Fruit fly (Drosophila melanogaster) whole organism, embryonic: ENCODE results near the gene Lrpprc2.

Source experiments
- Bgb ChIP-seq: fragments of 200-800 bp; sonication (Bioruptor generic); IDR thresholded peaks from 2 replicates; pipeline ENCODE4 v1.3.6; 2022; ENCODE audit warnings: missing biosample characterization, missing genetic modification characterization; ENCODE audit not compliant: partially characterized antibody
- CG10209 ChIP-seq: fragments of 200-800 bp; sonication (Bioruptor generic); optimal IDR thresholded peaks from 3 replicates; lab custom pipeline; 2017; ENCODE audit warnings: missing biosample characterization, mild to moderate bottlenecking, missing genetic modification characterization, missing genetic modification reagents
- CG12391 ChIP-seq: fragments of 200-800 bp; sonication (Bioruptor generic); optimal IDR thresholded peaks from 3 replicates; lab custom pipeline; 2018; ENCODE audit warnings: missing biosample characterization, mild to moderate bottlenecking, missing genetic modification characterization, moderate library complexity
- CG14441 ChIP-seq: fragments of 200-800 bp; sonication (Bioruptor generic); IDR thresholded peaks from 2 replicates; pipeline ENCODE4 v1.3.6; 2022; ENCODE audit warnings: missing biosample characterization, missing genetic modification characterization
- CG14667 ChIP-seq: fragments of 200-800 bp; sonication (Bioruptor generic); IDR thresholded peaks from 2 replicates; pipeline ENCODE4 v1.3.6; 2022; ENCODE audit warnings: missing biosample characterization, missing genetic modification characterization
- CG14965 ChIP-seq: fragments of 200-800 bp; sonication (Bioruptor generic); optimal IDR thresholded peaks from 2 replicates; lab custom pipeline; 2016; ENCODE audit warnings: missing biosample characterization, missing genetic modification characterization, borderline replicate concordance
- CG1529 ChIP-seq: fragments of 200-800 bp; sonication (Bioruptor generic); optimal IDR thresholded peaks from 3 replicates; lab custom pipeline; 2018; ENCODE audit warnings: missing biosample characterization, missing genetic modification characterization
- CG17361 ChIP-seq: fragments of 200-800 bp; sonication (Bioruptor generic); IDR thresholded peaks from 3 replicates; pipeline ENCODE4 v1.3.6; 2022; ENCODE audit warnings: missing biosample characterization, missing genetic modification characterization
- CG17829 ChIP-seq: fragments of 200-800 bp; optimal IDR thresholded peaks from 2 replicates; lab custom pipeline; 2019; ENCODE audit warnings: missing biosample characterization, mild to moderate bottlenecking, missing genetic modification characterization, moderate library complexity
- CG3163 ChIP-seq: fragments of 200-800 bp; sonication (Bioruptor generic); optimal IDR thresholded peaks from 3 replicates; lab custom pipeline; 2016; ENCODE audit warnings: missing biosample characterization, missing genetic modification characterization
- CG34376 ChIP-seq: fragments of 200-800 bp; sonication (Bioruptor generic); optimal IDR thresholded peaks from 2 replicates; lab custom pipeline; 2018; ENCODE audit warnings: missing biosample characterization, mild to moderate bottlenecking, missing genetic modification characterization
- CG34422 ChIP-seq: fragments of 200-800 bp; sonication (Bioruptor generic); IDR thresholded peaks from 3 replicates; pipeline ENCODE4 v1.3.6; 2022; ENCODE audit warnings: missing biosample characterization, missing genetic modification characterization
- CG4424 ChIP-seq: fragments of 200-800 bp; sonication (Bioruptor generic); optimal IDR thresholded peaks from 3 replicates; lab custom pipeline; 2016; ENCODE audit warnings: missing biosample characterization, missing genetic modification characterization
- CG5953 ChIP-seq: fragments of 200-800 bp; sonication (Bioruptor generic); IDR thresholded peaks from 2 replicates; pipeline ENCODE4 v1.3.6; 2022; ENCODE audit warnings: missing biosample characterization, missing genetic modification characterization
- CG7786 ChIP-seq: fragments of 200-800 bp; sonication (Bioruptor generic); optimal IDR thresholded peaks from 2 replicates; lab custom pipeline; 2016; ENCODE audit warnings: missing biosample characterization, missing genetic modification characterization
- CG7987 ChIP-seq: fragments of 200-800 bp; sonication (Bioruptor generic); optimal IDR thresholded peaks from 2 replicates; lab custom pipeline; 2018; ENCODE audit warnings: missing biosample characterization, mild to moderate bottlenecking, missing genetic modification characterization, moderate library complexity
- CG9727 ChIP-seq: fragments of 200-800 bp; sonication (Bioruptor generic); optimal IDR thresholded peaks from 3 replicates; lab custom pipeline; 2017; ENCODE audit warnings: missing biosample characterization, mild to moderate bottlenecking, missing genetic modification characterization
- Dip2 ChIP-seq: fragments of 200-800 bp; sonication (Bioruptor generic); IDR thresholded peaks from 2 replicates; pipeline ENCODE4 v1.3.6; 2022; ENCODE audit warnings: missing biosample characterization, missing genetic modification characterization
- Doc2 ChIP-seq: fragments of 200-800 bp; sonication (Bioruptor generic); IDR thresholded peaks from 2 replicates; pipeline ENCODE4 v1.3.6; 2022; ENCODE audit warnings: missing biosample characterization, missing genetic modification characterization
- Dp ChIP-seq: fragments of 200-800 bp; sonication (Bioruptor generic); optimal IDR thresholded peaks from 2 replicates; lab custom pipeline; 2018; ENCODE audit warnings: missing biosample characterization, mild to moderate bottlenecking, missing genetic modification characterization, moderate library complexity
- E2f2 ChIP-seq: fragments of 200-800 bp; sonication (Bioruptor generic); IDR thresholded peaks from 2 replicates; pipeline ENCODE4 v1.3.6; 2022; ENCODE audit warnings: missing biosample characterization, missing genetic modification characterization
- HHEX ChIP-seq: fragments of 200-800 bp; sonication (Bioruptor generic); optimal IDR thresholded peaks from 3 replicates; lab custom pipeline; 2017; ENCODE audit warnings: missing biosample characterization, mild to moderate bottlenecking, missing genetic modification characterization, missing genetic modification reagents
- HLH3B ChIP-seq: fragments of 200-800 bp; sonication (Bioruptor generic); IDR thresholded peaks from 2 replicates; pipeline ENCODE4 v1.3.6; 2022; ENCODE audit warnings: missing biosample characterization, missing genetic modification characterization
- HLH4C ChIP-seq: fragments of 200-800 bp; sonication (Bioruptor generic); IDR thresholded peaks from 3 replicates; pipeline ENCODE4 v1.3.6; 2022; ENCODE audit warnings: missing biosample characterization, missing genetic modification characterization; ENCODE audit not compliant: partially characterized antibody
- HmgZ ChIP-seq: fragments of 200-800 bp; sonication (Bioruptor generic); optimal IDR thresholded peaks from 2 replicates; lab custom pipeline; 2018; ENCODE audit warnings: missing biosample characterization, mild to moderate bottlenecking, missing genetic modification characterization
- Hr3 ChIP-seq: fragments of 200-800 bp; sonication (Bioruptor generic); optimal IDR thresholded peaks from 3 replicates; lab custom pipeline; 2016; ENCODE audit warnings: missing biosample characterization, missing genetic modification characterization
- Kr ChIP-seq: fragments of 200-800 bp; sonication (Bioruptor generic); optimal IDR thresholded peaks from 2 replicates; lab custom pipeline; 2017; ENCODE audit warnings: missing biosample characterization, mild to moderate bottlenecking, missing genetic modification characterization
- Lhr ChIP-seq: fragments of 200-800 bp; sonication (Bioruptor generic); optimal IDR thresholded peaks from 3 replicates; lab custom pipeline; 2017; ENCODE audit warnings: mild to moderate bottlenecking, missing biosample characterization, missing genetic modification reagents, missing genetic modification characterization
- Lim3 ChIP-seq: fragments of 200-800 bp; sonication (Bioruptor generic); IDR thresholded peaks from 2 replicates; pipeline ENCODE4 v1.3.6; 2022; ENCODE audit warnings: missing biosample characterization, missing genetic modification characterization
- Mes4 ChIP-seq: fragments of 200-800 bp; sonication (Bioruptor generic); optimal IDR thresholded peaks from 2 replicates; lab custom pipeline; 2016; ENCODE audit warnings: missing biosample characterization, missing genetic modification characterization
- Mrtf ChIP-seq: fragments of 200-800 bp; sonication (Bioruptor generic); IDR thresholded peaks from 3 replicates; pipeline ENCODE4 v1.3.6; 2022; ENCODE audit warnings: missing biosample characterization, missing genetic modification characterization
- Nf-YA ChIP-seq: fragments of 200-800 bp; sonication (Bioruptor generic); IDR thresholded peaks from 2 replicates; pipeline ENCODE4 v1.3.6; 2022; ENCODE audit warnings: missing biosample characterization, missing genetic modification characterization
- Oaz ChIP-seq: fragments of 200-800 bp; sonication (Bioruptor generic); IDR thresholded peaks from 2 replicates; pipeline ENCODE4 v1.3.6; 2022; ENCODE audit warnings: missing biosample characterization, missing genetic modification characterization
- Sry-δ ChIP-seq: fragments of 200-800 bp; sonication (Bioruptor generic); optimal IDR thresholded peaks from 2 replicates; lab custom pipeline; 2016; ENCODE audit warnings: missing biosample characterization, missing genetic modification characterization
- Stat92E ChIP-seq, 3 experiments: fragments of >200 bp in 2 of 3; fragments of 200-800 bp in 1 of 3; sonication (Bioruptor generic) in 1 of 3; optimal IDR thresholded peaks; 2 replicates each; lab custom pipeline; 2017 to 2019; ENCODE audit warnings: missing biosample characterization in 3 of 3, missing genetic modification characterization in 3 of 3, mild to moderate bottlenecking in 1 of 3, moderate library complexity in 1 of 3
- al ChIP-seq: fragments of 200-800 bp; sonication (Bioruptor generic); IDR thresholded peaks from 2 replicates; pipeline ENCODE4 v1.3.6; 2022; ENCODE audit warnings: missing biosample characterization, missing genetic modification characterization
- bowl ChIP-seq: fragments of 200-800 bp; sonication (Bioruptor generic); IDR thresholded peaks from 2 replicates; pipeline ENCODE4 v1.3.6; 2022; ENCODE audit warnings: missing biosample characterization, missing genetic modification characterization
- cato ChIP-seq: fragments of 200-800 bp; sonication (Bioruptor generic); optimal IDR thresholded peaks from 2 replicates; lab custom pipeline; 2016; ENCODE audit warnings: missing biosample characterization, missing genetic modification characterization, borderline replicate concordance
- chn ChIP-seq: fragments of 200-800 bp; sonication (Bioruptor generic); optimal IDR thresholded peaks from 2 replicates; lab custom pipeline; 2016; ENCODE audit warnings: missing biosample characterization, missing genetic modification characterization
- ci ChIP-seq: fragments of 200-800 bp; sonication (Bioruptor generic); IDR thresholded peaks from 3 replicates; pipeline ENCODE4 v1.3.6; 2022; ENCODE audit warnings: missing biosample characterization, missing genetic modification characterization
- corto ChIP-seq: fragments of 200-800 bp; sonication (Bioruptor generic); optimal IDR thresholded peaks from 2 replicates; lab custom pipeline; 2016; ENCODE audit warnings: missing biosample characterization, mild to moderate bottlenecking, missing genetic modification characterization, moderate library complexity
- gem ChIP-seq: fragments of 200-800 bp; sonication (Bioruptor generic); optimal IDR thresholded peaks from 2 replicates; lab custom pipeline; 2019; ENCODE audit warnings: missing biosample characterization, mild to moderate bottlenecking, missing genetic modification characterization, moderate library complexity
- ham ChIP-seq: fragments of 200-800 bp; sonication (Bioruptor generic); IDR thresholded peaks from 2 replicates; pipeline ENCODE4 v1.3.6; 2022; ENCODE audit warnings: missing biosample characterization, missing genetic modification characterization
- org-1 ChIP-seq: fragments of 200-800 bp; sonication (Bioruptor generic); optimal IDR thresholded peaks from 2 replicates; lab custom pipeline; 2017; ENCODE audit warnings: missing biosample characterization, missing genetic modification characterization
- peb ChIP-seq: fragments of 200-800 bp; sonication (Bioruptor generic); IDR thresholded peaks from 2 replicates; pipeline ENCODE4 v1.3.6; 2022; ENCODE audit warnings: missing biosample characterization, missing genetic modification characterization
- pnt ChIP-seq: fragments of 200-800 bp; sonication (Bioruptor generic); optimal IDR thresholded peaks from 3 replicates; lab custom pipeline; 2016; ENCODE audit warnings: missing biosample characterization, missing genetic modification characterization
- slp2 ChIP-seq: fragments of 200-800 bp; sonication (Bioruptor generic); optimal IDR thresholded peaks from 2 replicates; lab custom pipeline; 2016; ENCODE audit warnings: missing biosample characterization, missing genetic modification characterization
- tin ChIP-seq: fragments of 200-800 bp; sonication (Bioruptor generic); optimal IDR thresholded peaks from 3 replicates; lab custom pipeline; 2016; ENCODE audit warnings: missing biosample characterization, missing genetic modification characterization
- tll ChIP-seq, 2 experiments: fragments of 200-800 bp in 1 of 2; fragments of >200 bp in 1 of 2; sonication (Bioruptor generic) in 1 of 2; optimal IDR thresholded peaks; 2 replicates each; lab custom pipeline; 2017 to 2019; ENCODE audit warnings: missing biosample characterization in 2 of 2, missing genetic modification characterization in 2 of 2, mild to moderate bottlenecking in 1 of 2, moderate library complexity in 1 of 2
- trh ChIP-seq: fragments of 200-800 bp; sonication (Bioruptor generic); optimal IDR thresholded peaks from 2 replicates; lab custom pipeline; 2016; ENCODE audit warnings: missing biosample characterization, missing genetic modification characterization
- usp ChIP-seq: fragments of >200 bp; optimal IDR thresholded peaks from 2 replicates; lab custom pipeline; 2017; ENCODE audit warnings: missing biosample characterization, missing genetic modification characterization

Lrpprc2 gene

DNA sequence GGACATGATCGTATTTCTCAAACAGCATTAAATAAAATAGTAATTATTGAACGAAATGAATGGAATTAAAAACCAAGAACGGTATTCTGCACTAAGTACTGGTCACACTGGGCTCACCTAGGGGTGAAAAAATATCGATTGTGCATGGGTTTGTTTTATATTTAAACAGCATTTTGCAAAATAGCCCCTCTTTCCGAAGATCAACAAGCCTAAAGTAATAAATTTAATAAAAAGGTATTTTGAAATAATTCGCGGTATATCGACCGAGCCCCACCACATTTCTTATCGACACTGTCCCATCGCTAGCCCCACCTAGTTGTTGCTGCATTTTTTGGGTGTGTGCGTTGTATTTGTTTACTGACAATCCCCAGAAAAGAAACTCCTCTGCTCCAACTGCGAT is 10.1 kb upstream of the Lrpprc2 start, which contains the start of gene pck (continued):
- TF ChIP-seq CG17361 (GFP tag; lab: Robert Waterston, UW) (peak; percentile 48; the same call in 1 of the 3 replicates), al (GFP tag; lab: Robert Waterston, UW) (peak; percentile 60), Sry-δ (GFP tag; lab: Kevin White, UChicago) (peak; percentile 89), bowl (GFP tag; lab: Robert Waterston, UW) (no peak), Oaz (GFP tag; lab: Robert Waterston, UW) (no peak), peb (GFP tag; lab: Robert Waterston, UW) (no peak), Kr (GFP tag; lab: Kevin White, UChicago) (no peak), CG14441 (GFP tag; lab: Robert Waterston, UW) (peak; percentile 61), tin (peak; percentile 80), Dp (peak; percentile 58), HLH4C (GFP tag; lab: Robert Waterston, UW) (peak; percentile 56; the same call in 2 of the 3 replicates), Lim3 (no peak), ham (GFP tag; lab: Robert Waterston, UW) (no peak), slp2 (GFP tag; lab: Kevin White, UChicago) (peak; percentile 36), CG4424 (GFP tag; lab: Kevin White, UChicago) (peak; percentile 75), CG34376 (GFP tag; lab: Kevin White, UChicago) (peak; percentile 11), CG3163 (peak; percentile 24), usp (GFP tag; lab: Kevin White, UChicago) (no peak), chn (GFP tag; lab: Kevin White, UChicago) (peak; percentile 83), CG14667 (GFP tag; lab: Robert Waterston, UW) (peak; percentile 44), pnt (peak; percentile 60), gem (no peak), CG14965 (GFP tag; lab: Kevin White, UChicago) (no peak), ci (peak; percentile 86), Mrtf (GFP tag; lab: Robert Waterston, UW) (0 out of 3 replicates have a peak, but pooled peaks have one; percentile 10), Doc2 (no peak), CG7786 (GFP tag; lab: Kevin White, UChicago) (peak; percentile 65), HLH3B (GFP tag; lab: Robert Waterston, UW) (peak; percentile 35; the same call in 1 of the 2 replicates), Nf-YA (no peak), CG1529 (no peak), CG34422 (GFP tag; lab: Robert Waterston, UW) (peak; percentile 70; the same call in 2 of the 3 replicates), corto (no peak), HmgZ (tag; lab: Kevin White, UChicago) (peak; percentile 61), E2f2 (GFP tag; lab: Robert Waterston, UW) (peak; percentile 78), cato (GFP tag; lab: Kevin White, UChicago) (peak; percentile 32), CG12391 (tag; lab: Kevin White, UChicago) (peak; percentile 78), tll (GFP tag; optimal IDR thresholded peaks at IDR 0.05; lab: Kevin White, UChicago) (no peak), Dip2 (GFP tag; lab: Robert Waterston, UW) (no peak), CG10209 (GFP tag; lab: Kevin White, UChicago) (peak; percentile 37), Lhr (peak; percentile 42), Mes4 (peak; percentile 35), Stat92E (GFP tag; optimal IDR thresholded peaks at IDR 0.05; lab: Kevin White, UChicago) (no peak), CG5953 (GFP tag; lab: Robert Waterston, UW) (peak; percentile 54; the same call in 1 of the 2 replicates), trh (GFP tag; lab: Kevin White, UChicago) (peak; percentile 17), CG7987 (GFP tag; lab: Kevin White, UChicago) (no peak), org-1 (GFP tag; lab: Kevin White, UChicago) (no peak), CG17829 (tag; lab: Kevin White, UChicago) (peak; percentile 67), CG9727 (peak; percentile 69), HHEX (GFP tag; lab: Kevin White, UChicago) (peak; percentile 6), Hr3 (GFP tag; lab: Kevin White, UChicago) (peak; percentile 63), Bgb (no peak; the same call in 1 of the 2 replicates)
